Fruit fly (Drosophila melanogaster): ENCODE measurements around the gene Wdr81.
A peak's percentile ranks its signal among the peaks of the same experiment; 100 is the strongest.

Gene Wdr81

DNA sequence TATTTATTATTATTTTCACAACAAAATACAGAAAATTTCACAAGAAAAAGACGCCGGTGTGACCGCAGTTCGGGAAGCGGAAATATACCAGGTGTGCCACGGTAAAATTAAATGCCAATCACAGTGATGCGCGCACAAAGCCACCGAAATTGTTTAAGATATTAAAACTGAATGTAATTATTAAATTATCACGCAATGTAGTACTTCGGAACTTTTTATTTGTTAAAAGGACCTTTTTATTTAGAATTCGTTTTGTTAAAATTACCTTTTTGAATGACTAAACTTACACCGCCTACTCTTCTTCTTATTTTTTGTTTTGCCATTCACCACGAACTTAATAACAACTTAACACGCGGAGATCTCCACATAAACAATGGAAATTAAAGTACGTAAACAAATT, 32.8 kb downstream of the Wdr81 start, which contains the start of the genes CG6686 and CG34163 (continued):
- no peak for TF ChIP-seq ewg (GFP tag; optimal IDR thresholded peaks at IDR 0.05)
- TF ChIP-seq CG11398 (GFP tag; optimal IDR thresholded peaks at IDR 0.05) = no peak
- peak; percentile 68 for TF ChIP-seq phol (tag; optimal IDR thresholded peaks at IDR 0.05)
- peak; percentile 70 for TF ChIP-seq trem (tag; optimal IDR thresholded peaks at IDR 0.05)
- no peak for TF ChIP-seq CG6791 (GFP tag; IDR thresholded peaks at IDR 0.05; ENCODE audit: partially characterized antibody)
- peak; percentile 20; the same call in 1 of the 2 replicates for TF ChIP-seq CG14667 (GFP tag; IDR thresholded peaks at IDR 0.05)
- TF ChIP-seq gem (tag; optimal IDR thresholded peaks at IDR 0.05) = no peak
- peak; percentile 67 for TF ChIP-seq zfh2 (GFP tag; optimal IDR thresholded peaks at IDR 0.05)
- peak; percentile 52 for TF ChIP-seq unpg (GFP tag; optimal IDR thresholded peaks at IDR 0.05)
- TF ChIP-seq gcm2 (GFP tag; optimal IDR thresholded peaks at IDR 0.05) = no peak
- no peak for TF ChIP-seq ase (GFP tag; IDR thresholded peaks at IDR 0.05)
- TF ChIP-seq amos (GFP tag; IDR thresholded peaks at IDR 0.05; ENCODE audit: partially characterized antibody) = 0 out of 2 replicates have a peak, but pooled peaks have one; percentile 12
- TF ChIP-seq CG1529 (GFP tag; optimal IDR thresholded peaks at IDR 0.05) = no peak
- TF ChIP-seq NfI (GFP tag; optimal IDR thresholded peaks at IDR 0.05) = peak; percentile 35
- TF ChIP-seq vvl (GFP tag; IDR thresholded peaks at IDR 0.05) = peak; percentile 40; the same call in 1 of the 2 replicates
- peak; percentile 20 to 44 for TF ChIP-seq dpn (GFP tag; optimal IDR thresholded peaks at IDR 0.05)
- TF ChIP-seq CG17359 (tag; optimal IDR thresholded peaks at IDR 0.05) = peak; percentile 35
- no peak for TF ChIP-seq CG11695 (GFP tag; IDR thresholded peaks at IDR 0.05)
- peak; percentile 19 for TF ChIP-seq exex (tag; optimal IDR thresholded peaks at IDR 0.05)
- no peak for TF ChIP-seq CG16815 (GFP tag; optimal IDR thresholded peaks at IDR 0.05)
- TF ChIP-seq pan (optimal IDR thresholded peaks at IDR 0.05) = no peak
- TF ChIP-seq pan (GFP tag; optimal IDR thresholded peaks at IDR 0.05 in 1 of 2, IDR thresholded peaks at IDR 0.05 in 1 of 2) = no peak
- peak; percentile 9 for TF ChIP-seq CG9876 (GFP tag; optimal IDR thresholded peaks at IDR 0.05)
- TF ChIP-seq CG7786 (GFP tag; optimal IDR thresholded peaks at IDR 0.05) = peak; percentile 55
- no peak for TF ChIP-seq Dek (tag; optimal IDR thresholded peaks at IDR 0.05)
- peak; percentile 42 for TF ChIP-seq CG4820 (GFP tag; optimal IDR thresholded peaks at IDR 0.05)
- peak; percentile 42 for TF ChIP-seq CG13775 (GFP tag; optimal IDR thresholded peaks at IDR 0.05)
- peak; percentile 27 for TF ChIP-seq CG15601 (tag; optimal IDR thresholded peaks at IDR 0.05)
- peak; percentile 36 for TF ChIP-seq Tbp (GFP tag; optimal IDR thresholded peaks at IDR 0.05)
- peak; percentile 51 for TF ChIP-seq CG4854 (GFP tag; optimal IDR thresholded peaks at IDR 0.05)
- peak; percentile 63 for TF ChIP-seq pzg (GFP tag; optimal IDR thresholded peaks at IDR 0.05)
- TF ChIP-seq grau (tag; optimal IDR thresholded peaks at IDR 0.05) = peak; percentile 33
- no peak for TF ChIP-seq Opbp (GFP tag; IDR thresholded peaks at IDR 0.05; ENCODE audit: partially characterized antibody)
- peak; percentile 51 for TF ChIP-seq Camta (GFP tag; optimal IDR thresholded peaks at IDR 0.05)
- peak; percentile 35 for TF ChIP-seq CG3281 (GFP tag; optimal IDR thresholded peaks at IDR 0.05)
- peak; percentile 63 for TF ChIP-seq CHES-1-like (GFP tag; optimal IDR thresholded peaks at IDR 0.05)
- peak; percentile 61 for TF ChIP-seq Hmr (GFP tag; optimal IDR thresholded peaks at IDR 0.05)
- TF ChIP-seq CG2202 (tag; optimal IDR thresholded peaks at IDR 0.05) = peak; percentile 2
- no peak for TF ChIP-seq CG11093 (GFP tag; IDR thresholded peaks at IDR 0.05)
- TF ChIP-seq fd3F (GFP tag; optimal IDR thresholded peaks at IDR 0.05) = no peak
- TF ChIP-seq CG2712 (tag; optimal IDR thresholded peaks at IDR 0.05) = peak; percentile 65
- peak; percentile 34 for TF ChIP-seq Bteb2 (GFP tag; optimal IDR thresholded peaks at IDR 0.05)
- TF ChIP-seq cad (GFP tag; optimal IDR thresholded peaks at IDR 0.05) = no peak
- no peak for TF ChIP-seq CG3163 (GFP tag; optimal IDR thresholded peaks at IDR 0.05)
- peak; percentile 31 to 37 for TF ChIP-seq chif (GFP tag; optimal IDR thresholded peaks at IDR 0.05)
- TF ChIP-seq Trl (optimal IDR thresholded peaks at IDR 0.05) = no peak
- TF ChIP-seq Trl (GFP tag; optimal IDR thresholded peaks at IDR 0.05) = no peak
- TF ChIP-seq lilli (GFP tag; optimal IDR thresholded peaks at IDR 0.05) = peak; percentile 80
- TF ChIP-seq stc (GFP tag; IDR thresholded peaks at IDR 0.05) = 0 out of 2 replicates have a peak, but pooled peaks have one; percentile 18
- TF ChIP-seq zfh1 (GFP tag; IDR thresholded peaks at IDR 0.05) = peak; percentile 49; the same call in 1 of the 3 replicates
- TF ChIP-seq ind (GFP tag; optimal IDR thresholded peaks at IDR 0.05) = peak; percentile 12
- TF ChIP-seq gro (GFP tag; optimal IDR thresholded peaks at IDR 0.05) = peak; percentile 31
